Worm (Caenorhabditis elegans) whole organism, late embryonic: Measurements from ENCODE around the gene nlp-64.
"Not testable (repeated sequence)": the region's sequence is repeated elsewhere in the genome, so short reads cannot be mapped to it uniquely, and the experiment has no call there.

ENCODE experiments used
- C08G9.2 ChIP-seq: sonication (generic microtip); optimal IDR thresholded peaks from 2 replicates; lab custom pipeline; 2016; ENCODE audit warnings: mild to moderate bottlenecking, missing genetic modification characterization, moderate library complexity, missing compliant biosample characterization
- F13H6.1 ChIP-seq: sonication (generic microtip); optimal IDR thresholded peaks from 2 replicates; lab custom pipeline; 2016; ENCODE audit warnings: missing genetic modification characterization, missing compliant biosample characterization
- Y22D7AL.16 ChIP-seq: sonication (generic microtip); optimal IDR thresholded peaks from 2 replicates; lab custom pipeline; 2016; ENCODE audit warnings: missing genetic modification characterization, missing compliant biosample characterization
- ceh-14 ChIP-seq: sonication (generic microtip); optimal IDR thresholded peaks from 2 replicates; lab custom pipeline; 2016; ENCODE audit warnings: missing genotype, missing genetic modification characterization, missing compliant biosample characterization
- ceh-18 ChIP-seq: sonication (generic microtip); optimal IDR thresholded peaks from 2 replicates; lab custom pipeline; 2016; ENCODE audit warnings: missing genetic modification characterization, missing compliant biosample characterization
- ceh-2 ChIP-seq: sonication (generic microtip); optimal IDR thresholded peaks from 2 replicates; lab custom pipeline; 2016; ENCODE audit warnings: missing genotype, missing genetic modification characterization, missing compliant biosample characterization
- ceh-22 ChIP-seq: sonication (generic microtip); optimal IDR thresholded peaks from 2 replicates; lab custom pipeline; 2017; ENCODE audit warnings: missing biosample characterization, missing genetic modification characterization
- ceh-24 ChIP-seq: sonication (generic microtip); optimal IDR thresholded peaks from 2 replicates; lab custom pipeline; 2016; ENCODE audit warnings: mild to moderate bottlenecking, missing genetic modification characterization, missing compliant biosample characterization
- ceh-30 ChIP-seq: fragments of 150-350 bp; optimal IDR thresholded peaks from 2 replicates; lab custom pipeline; 2014; ENCODE audit warnings: missing biosample characterization, missing genetic modification characterization
- ceh-31 ChIP-seq: sonication (generic microtip); optimal IDR thresholded peaks from 2 replicates; lab custom pipeline; 2016; ENCODE audit warnings: missing genetic modification characterization, missing compliant biosample characterization
- ceh-34 ChIP-seq: sonication (generic microtip); optimal IDR thresholded peaks from 2 replicates; lab custom pipeline; 2016; ENCODE audit warnings: mild to moderate bottlenecking, missing genetic modification characterization, missing compliant biosample characterization
- ceh-48 ChIP-seq: sonication (generic microtip); optimal IDR thresholded peaks from 2 replicates; lab custom pipeline; 2016; ENCODE audit warnings: missing genetic modification characterization, inconsistent platforms, missing compliant biosample characterization
- ceh-6 ChIP-seq: fragments of 200-800 bp; sonication (Bioruptor generic); optimal IDR thresholded peaks from 2 replicates; lab custom pipeline; 2018; ENCODE audit warnings: mild to moderate bottlenecking, missing genetic modification characterization, missing compliant biosample characterization
- ceh-9 ChIP-seq: sonication (generic microtip); optimal IDR thresholded peaks from 2 replicates; lab custom pipeline; 2016; ENCODE audit warnings: mild to moderate bottlenecking, missing genetic modification characterization, inconsistent platforms, missing compliant biosample characterization
- dmd-4 ChIP-seq: sonication (generic microtip); optimal IDR thresholded peaks from 2 replicates; lab custom pipeline; 2016; ENCODE audit warnings: borderline replicate concordance, missing genetic modification characterization, missing compliant biosample characterization
- ets-4 ChIP-seq: sonication (generic microtip); optimal IDR thresholded peaks from 2 replicates; lab custom pipeline; 2016; ENCODE audit warnings: missing genetic modification characterization, missing compliant biosample characterization
- fax-1 ChIP-seq: sonication (generic microtip); optimal IDR thresholded peaks from 2 replicates; lab custom pipeline; 2016; ENCODE audit warnings: missing genotype, missing genetic modification characterization, missing compliant biosample characterization
- fkh-10 ChIP-seq: fragments of 150-350 bp; optimal IDR thresholded peaks from 2 replicates; lab custom pipeline; 2014; ENCODE audit warnings: missing biosample characterization, missing genetic modification reagents, missing genetic modification characterization
- hlh-13 ChIP-seq: fragments of 200-800 bp; sonication (Bioruptor generic); optimal IDR thresholded peaks from 2 replicates; lab custom pipeline; 2018; ENCODE audit warnings: mild to moderate bottlenecking, missing genetic modification characterization, missing compliant biosample characterization
- hlh-15 ChIP-seq: sonication (generic microtip); optimal IDR thresholded peaks from 2 replicates; lab custom pipeline; 2016; ENCODE audit warnings: missing genetic modification characterization, missing compliant biosample characterization
- hlh-30 ChIP-seq: sonication (generic microtip); optimal IDR thresholded peaks from 2 replicates; lab custom pipeline; 2017; ENCODE audit warnings: antibody characterized with exemption, missing genetic modification characterization, missing compliant biosample characterization; ENCODE audit not compliant: insufficient read depth
- nfya-1 ChIP-seq: sonication (generic microtip); optimal IDR thresholded peaks from 2 replicates; lab custom pipeline; 2017; ENCODE audit warnings: missing genetic modification characterization, mild to moderate bottlenecking, missing compliant biosample characterization, antibody characterized with exemption, moderate library complexity
- nhr-11 ChIP-seq: fragments of 150-350 bp; optimal IDR thresholded peaks from 2 replicates; lab custom pipeline; 2014; ENCODE audit warnings: missing biosample characterization, missing genetic modification characterization
- odd-2 ChIP-seq: sonication (generic microtip); optimal IDR thresholded peaks from 2 replicates; lab custom pipeline; 2017; ENCODE audit warnings: antibody characterized with exemption, mild to moderate bottlenecking, missing genetic modification characterization, missing compliant biosample characterization
- pha-4 ChIP-seq: fragments of 150-350 bp; optimal IDR thresholded peaks from 2 replicates; lab custom pipeline; 2018; ENCODE audit warnings: missing biosample characterization, missing genetic modification reagents, missing genetic modification characterization
- pqm-1 ChIP-seq: sonication (generic microtip); optimal IDR thresholded peaks from 2 replicates; lab custom pipeline; 2016; ENCODE audit warnings: missing genetic modification characterization, missing compliant biosample characterization
- rnt-1 ChIP-seq: sonication (generic microtip); optimal IDR thresholded peaks from 2 replicates; lab custom pipeline; 2016; ENCODE audit warnings: missing genetic modification characterization, missing compliant biosample characterization
- sdc-2 ChIP-seq: sonication (generic microtip); optimal IDR thresholded peaks from 2 replicates; lab custom pipeline; 2016; ENCODE audit warnings: missing genotype, missing genetic modification characterization, missing compliant biosample characterization
- sox-2 ChIP-seq: fragments of 200-800 bp; sonication (Bioruptor generic); IDR thresholded peaks from 2 replicates; pipeline ENCODE4 v1.3.6; 2022; ENCODE audit warnings: missing genetic modification reagents, missing genetic modification characterization, missing compliant biosample characterization
- sox-4 ChIP-seq: sonication (generic microtip); optimal IDR thresholded peaks from 2 replicates; lab custom pipeline; 2017; ENCODE audit warnings: mild to moderate bottlenecking, missing genetic modification characterization, inconsistent platforms, missing compliant biosample characterization
- tbx-2 ChIP-seq: sonication (generic microtip); optimal IDR thresholded peaks from 2 replicates; lab custom pipeline; 2016; ENCODE audit warnings: missing genetic modification characterization, missing compliant biosample characterization
- tbx-7 ChIP-seq: sonication (generic microtip); optimal IDR thresholded peaks from 2 replicates; lab custom pipeline; 2016; ENCODE audit warnings: missing genotype, missing genetic modification characterization, missing compliant biosample characterization
- ttx-3 ChIP-seq: sonication (generic microtip); optimal IDR thresholded peaks from 2 replicates; lab custom pipeline; 2016; ENCODE audit warnings: missing genetic modification reagents, missing genetic modification characterization, missing compliant biosample characterization
- unc-42 ChIP-seq: sonication (generic microtip); optimal IDR thresholded peaks from 2 replicates; lab custom pipeline; 2016; ENCODE audit warnings: missing genotype, missing genetic modification characterization, missing compliant biosample characterization
- unc-86 ChIP-seq: sonication (generic microtip); optimal IDR thresholded peaks from 2 replicates; lab custom pipeline; 2016; ENCODE audit warnings: missing genetic modification characterization, missing compliant biosample characterization
- zip-5 ChIP-seq: sonication (generic microtip); optimal IDR thresholded peaks from 2 replicates; lab custom pipeline; 2016; ENCODE audit warnings: missing genetic modification characterization, missing compliant biosample characterization

Gene nlp-64

ce11 chrX:328736-329135 lies 17.6 kb upstream of the nlp-64 start:
- TF ChIP-seq fkh-10 (GFP tag; lab: Kevin White, UChicago) (no peak), tbx-2 (tag; lab: Kevin White, UChicago) (no peak), hlh-13 (no peak), zip-5 (no peak), ttx-3 (tag; lab: Kevin White, UChicago) (no peak), pqm-1 (tag; lab: Kevin White, UChicago) (no peak), sdc-2 (no peak), ceh-34 (tag; lab: Kevin White, UChicago) (no peak), dmd-4 (no peak)
- TF ChIP-seq, all 69 proteins: peak for 0

ce11 chrX:325597-326161 lies 14.6 kb upstream of the nlp-64 start, which contains the start of gene M02E1.1:
M02E1.1 (plus strand) TSS chrX:326111.
- TF ChIP-seq tbx-7 (tag; lab: Kevin White, UChicago) (no peak), ceh-48 (tag; lab: Kevin White, UChicago) (peak; percentile 88)

ce11 chrX:324021-324420 lies 12.9 kb upstream of the nlp-64 start:
- TF ChIP-seq nfya-1 (tag; lab: Kevin White, UChicago) (peak; percentile 50), ceh-14 (tag; lab: Kevin White, UChicago) (peak; percentile 48), hlh-30 (tag; lab: Kevin White, UChicago) (peak; percentile 39), unc-42 (peak; percentile 32), pha-4 (no peak), ceh-18 (tag; lab: Kevin White, UChicago) (peak; percentile 45), hlh-15 (tag; lab: Kevin White, UChicago) (no peak), ceh-48 (tag; lab: Kevin White, UChicago) (no peak), F13H6.1 (tag; lab: Kevin White, UChicago) (no peak), ceh-31 (peak; percentile 45), pqm-1 (tag; lab: Kevin White, UChicago) (no peak), ceh-9 (tag; lab: Kevin White, UChicago) (no peak), tbx-2 (tag; lab: Kevin White, UChicago) (peak; percentile 18)

- not testable (repeated sequence) for TF ChIP-seq nhr-11; ceh-2; F13H6.1 (tag; lab: Kevin White, UChicago)
- TF ChIP-seq, all 69 proteins: peak for 0; not testable (repeated sequence) for 69
These were observed 11.1 kb upstream of the nlp-64 start, which contains the start of gene M02E1.3 for ce11 chrX:322223-322622. M02E1.3 (plus strand) TSS chrX:322523.

ce11 chrX:312908-313307 lies 1.8 kb upstream of the nlp-64 start, which contains the start of gene M02E1.4:
M02E1.4 (plus strand) TSS chrX:313274.
- TF ChIP-seq ceh-6 (GFP tag; lab: Kevin White, UChicago) (no peak), fax-1 (tag; lab: Kevin White, UChicago) (no peak), ceh-22 (tag; lab: Kevin White, UChicago) (no peak), ceh-30 (tag; lab: Kevin White, UChicago) (no peak), unc-86 (tag; lab: Kevin White, UChicago) (no peak), rnt-1 (no peak), sox-4 (no peak), ets-4 (tag; lab: Kevin White, UChicago) (no peak), sox-2 (GFP tag; lab: Robert Waterston, UW) (no peak), hlh-30 (tag; lab: Kevin White, UChicago) (no peak), tbx-2 (tag; lab: Kevin White, UChicago) (no peak)

ce11 chrX:312238-312637 lies 1.1 kb upstream of the nlp-64 start:
- TF ChIP-seq odd-2 (tag; lab: Kevin White, UChicago): no peak
- no peak for TF ChIP-seq pqm-1 (tag; lab: Kevin White, UChicago)
- no peak for TF ChIP-seq C08G9.2 (tag; lab: Kevin White, UChicago)
- TF ChIP-seq sdc-2: no peak
- TF ChIP-seq ceh-6 (GFP tag; lab: Kevin White, UChicago): no peak
- no peak for TF ChIP-seq hlh-15 (tag; lab: Kevin White, UChicago)
- TF ChIP-seq ceh-24 (tag; lab: Kevin White, UChicago): no peak
- TF ChIP-seq Y22D7AL.16 (tag; lab: Kevin White, UChicago): no peak
